Worm (Caenorhabditis elegans) whole organism, L4/young adult: ENCODE results near the gene C02F5.3.

Experiments
- W03F9.2 ChIP-seq: fragments of 150-350 bp; optimal IDR thresholded peaks from 2 replicates; lab custom pipeline; 2014; ENCODE audit warnings: missing biosample characterization, missing genetic modification characterization
- dao-5 ChIP-seq: sonication (generic microtip); optimal IDR thresholded peaks from 2 replicates; lab custom pipeline; 2016; ENCODE audit warnings: missing genotype, missing genetic modification characterization, moderate library complexity, missing compliant biosample characterization
- him-1 ChIP-seq: sonication (generic microtip); optimal IDR thresholded peaks from 2 replicates; lab custom pipeline; 2016; ENCODE audit warnings: missing genotype, missing genetic modification reagents, missing genetic modification characterization, missing compliant biosample characterization

Gene C02F5.3

ce11 chrIII:8291268-8292032 is 45.8 kb downstream of the C02F5.3 start:
- TF ChIP-seq W03F9.2 (tag; lab: Kevin White, UChicago): no peak
- TF ChIP-seq him-1: no peak

- TF ChIP-seq W03F9.2 (tag; lab: Kevin White, UChicago) (no peak), dao-5 (tag; lab: Kevin White, UChicago) (no peak)
Measured at ce11 chrIII:8293260-8293659, 47.6 kb downstream of the C02F5.3 start.
